Fruit fly (Drosophila melanogaster) whole organism, wandering third instar larva: ENCODE results near the gene Ifrd1.

ENCODE experiments used
- Abd-B ChIP-seq: fragments of >200 bp; optimal IDR thresholded peaks from 2 replicates; lab custom pipeline; 2017; ENCODE audit warnings: missing biosample characterization, missing genetic modification characterization
- CG32264 ChIP-seq: fragments of 200-800 bp; sonication (Bioruptor generic); optimal IDR thresholded peaks from 2 replicates; lab custom pipeline; 2016; ENCODE audit warnings: missing biosample characterization, missing genetic modification characterization
- CG9705 ChIP-seq: fragments of 200-800 bp; sonication (Bioruptor generic); optimal IDR thresholded peaks from 2 replicates; lab custom pipeline; 2018; ENCODE audit warnings: missing biosample characterization, mild to moderate bottlenecking, missing genetic modification characterization
- CrebA ChIP-seq: fragments of 200-800 bp; sonication (Bioruptor generic); optimal IDR thresholded peaks from 2 replicates; lab custom pipeline; 2016; ENCODE audit warnings: missing biosample characterization, mild to moderate bottlenecking, missing genetic modification characterization, borderline replicate concordance
- Dfd ChIP-seq: fragments of >200 bp; optimal IDR thresholded peaks from 2 replicates; lab custom pipeline; 2017; ENCODE audit warnings: missing biosample characterization, missing genetic modification characterization
- Dif ChIP-seq: fragments of 200-275, 200-300 bp; sonication (Bioruptor generic); optimal IDR thresholded peaks from 2 replicates; lab custom pipeline; 2018; ENCODE audit warnings: missing biosample characterization, missing genetic modification characterization; ENCODE audit not compliant: partially characterized antibody
- GATAd ChIP-seq: sonication (Bioruptor generic); optimal IDR thresholded peaks from 2 replicates; lab custom pipeline; 2016; ENCODE audit warnings: missing biosample characterization, missing genetic modification characterization
- HLH106 ChIP-seq: fragments of 200-800 bp; optimal IDR thresholded peaks from 3 replicates; lab custom pipeline; 2019; ENCODE audit warnings: missing biosample characterization, mild to moderate bottlenecking, missing genetic modification characterization, moderate library complexity
- Hnf4 ChIP-seq: fragments of 200-800 bp; sonication (Bioruptor generic); optimal IDR thresholded peaks from 2 replicates; lab custom pipeline; 2016; ENCODE audit warnings: missing biosample characterization, mild to moderate bottlenecking, missing genetic modification characterization
- Hr78 ChIP-seq: fragments of >200 bp; optimal IDR thresholded peaks from 2 replicates; lab custom pipeline; 2017; ENCODE audit warnings: missing biosample characterization, missing genetic modification characterization
- Hr83 ChIP-seq: fragments of 200-300 bp; sonication (Bioruptor generic); optimal IDR thresholded peaks from 2 replicates; lab custom pipeline; 2016; ENCODE audit warnings: missing biosample characterization, mild to moderate bottlenecking, missing genetic modification characterization, moderate library complexity; ENCODE audit not compliant: poor library complexity, severe bottlenecking
- Jra ChIP-seq: sonication (Bioruptor generic); optimal IDR thresholded peaks from 2 replicates; lab custom pipeline; 2016; ENCODE audit warnings: missing biosample characterization, missing genetic modification characterization
- Mio ChIP-seq: sonication (Bioruptor generic); optimal IDR thresholded peaks from 2 replicates; lab custom pipeline; 2016; ENCODE audit warnings: missing biosample characterization, missing genetic modification characterization
- Myc ChIP-seq: fragments of >200 bp; optimal IDR thresholded peaks from 2 replicates; lab custom pipeline; 2017
- N ChIP-seq: fragments of >200 bp; optimal IDR thresholded peaks from 2 replicates; lab custom pipeline; 2018; ENCODE audit warnings: missing biosample characterization, missing external identifiers, missing genetic modification characterization
- OdsH ChIP-seq: fragments of 200-800 bp; sonication (Bioruptor generic); optimal IDR thresholded peaks from 2 replicates; lab custom pipeline; 2016; ENCODE audit warnings: missing biosample characterization, mild to moderate bottlenecking, missing genetic modification characterization
- Rel ChIP-seq, 2 experiments: fragments of 200-800 bp; sonication (Bioruptor generic) in 1 of 2; optimal IDR thresholded peaks; 2 replicates in 1 of 2; 3 replicates in 1 of 2; lab custom pipeline; 2016 to 2019; ENCODE audit warnings: mild to moderate bottlenecking in 2 of 2, missing biosample characterization in 2 of 2, missing genetic modification characterization in 2 of 2, moderate library complexity in 1 of 2
- Sp1 ChIP-seq: fragments of 200-800 bp; sonication (Bioruptor generic); optimal IDR thresholded peaks from 3 replicates; lab custom pipeline; 2019; ENCODE audit warnings: missing biosample characterization, mild to moderate bottlenecking, missing genetic modification characterization, moderate library complexity
- Vsx2 ChIP-seq: fragments of 200-300, 225-300 bp; sonication (Bioruptor generic); optimal IDR thresholded peaks from 2 replicates; lab custom pipeline; 2018; ENCODE audit warnings: missing biosample characterization, missing genetic modification characterization; ENCODE audit not compliant: partially characterized antibody
- br ChIP-seq: fragments of 200-800 bp; sonication (Bioruptor generic); optimal IDR thresholded peaks from 2 replicates; lab custom pipeline; 2016; ENCODE audit warnings: missing biosample characterization, missing genetic modification characterization
- brk ChIP-seq: fragments of 200-800 bp; sonication (Bioruptor generic); optimal IDR thresholded peaks from 2 replicates; lab custom pipeline; 2016; ENCODE audit warnings: missing biosample characterization, mild to moderate bottlenecking, missing genetic modification characterization
- dl ChIP-seq, 2 experiments: fragments of 175-275, 200-275 bp in 1 of 2; fragments of 200-275 bp in 1 of 2; sonication (Bioruptor generic); optimal IDR thresholded peaks; lab custom pipeline; 2018; ENCODE audit warnings: mild to moderate bottlenecking in 2 of 2, missing biosample characterization in 2 of 2, missing genetic modification characterization in 2 of 2, moderate library complexity in 2 of 2; ENCODE audit not compliant: partially characterized antibody in 2 of 2, insufficient read depth in 1 of 2
- dmrt93B ChIP-seq: fragments of 200-800 bp; sonication (Bioruptor generic); optimal IDR thresholded peaks from 2 replicates; lab custom pipeline; 2018; ENCODE audit warnings: missing biosample characterization, mild to moderate bottlenecking, missing genetic modification characterization
- dsf ChIP-seq: sonication (Bioruptor generic); optimal IDR thresholded peaks from 2 replicates; lab custom pipeline; 2016; ENCODE audit warnings: missing biosample characterization, missing genetic modification characterization, borderline replicate concordance
- ey ChIP-seq: fragments of 200-800 bp; sonication (Bioruptor generic); optimal IDR thresholded peaks from 2 replicates; lab custom pipeline; 2016; ENCODE audit warnings: missing biosample characterization, missing genetic modification characterization
- foxo ChIP-seq, 2 experiments: fragments of 200-800 bp; sonication (Bioruptor generic); optimal IDR thresholded peaks; 2 replicates in 1 of 2; 3 replicates in 1 of 2; lab custom pipeline; 2016 to 2017; ENCODE audit warnings: missing biosample characterization in 2 of 2, missing genetic modification characterization in 2 of 2
- fru ChIP-seq: fragments of 200-800 bp; sonication (Bioruptor generic); optimal IDR thresholded peaks from 3 replicates; lab custom pipeline; 2016; ENCODE audit warnings: missing biosample characterization, mild to moderate bottlenecking, missing genetic modification characterization
- h ChIP-seq: fragments of 200-800 bp; sonication (Bioruptor generic); optimal IDR thresholded peaks from 3 replicates; lab custom pipeline; 2016; ENCODE audit warnings: missing biosample characterization, mild to moderate bottlenecking, missing genetic modification characterization
- jim ChIP-seq: fragments of 175-275, 200-325 bp; sonication (Bioruptor generic); optimal IDR thresholded peaks from 2 replicates; lab custom pipeline; 2016; ENCODE audit warnings: missing biosample characterization, mild to moderate bottlenecking, missing genetic modification characterization
- lola ChIP-seq: fragments of >200 bp; optimal IDR thresholded peaks from 2 replicates; lab custom pipeline; 2017; ENCODE audit warnings: missing biosample characterization, missing genetic modification characterization
- pan ChIP-seq: fragments of >200 bp; optimal IDR thresholded peaks from 2 replicates; lab custom pipeline; 2017
- psq ChIP-seq: fragments of 200-800 bp; sonication (Bioruptor generic); optimal IDR thresholded peaks from 3 replicates; lab custom pipeline; 2017; ENCODE audit warnings: missing biosample characterization, mild to moderate bottlenecking, missing genetic modification characterization, moderate library complexity
- rgr ChIP-seq: fragments of 200-800 bp; sonication (Bioruptor generic); optimal IDR thresholded peaks from 3 replicates; lab custom pipeline; 2016; ENCODE audit warnings: missing biosample characterization, mild to moderate bottlenecking, missing genetic modification characterization
- sage ChIP-seq: fragments of 200-800 bp; sonication (Bioruptor generic); optimal IDR thresholded peaks from 2 replicates; lab custom pipeline; 2016; ENCODE audit warnings: missing biosample characterization, mild to moderate bottlenecking, missing genetic modification characterization
- sv ChIP-seq: fragments of 200-800 bp; sonication (Bioruptor generic); optimal IDR thresholded peaks from 3 replicates; lab custom pipeline; 2016; ENCODE audit warnings: missing biosample characterization, missing genetic modification characterization
- tai ChIP-seq: sonication (Bioruptor generic); optimal IDR thresholded peaks from 2 replicates; lab custom pipeline; 2016; ENCODE audit warnings: missing biosample characterization, missing genetic modification characterization
- usp ChIP-seq: fragments of >200 bp; optimal IDR thresholded peaks from 2 replicates; lab custom pipeline; 2017; ENCODE audit warnings: missing biosample characterization, missing genetic modification characterization
- woc ChIP-seq: sonication (Bioruptor generic); optimal IDR thresholded peaks from 2 replicates; lab custom pipeline; 2016; ENCODE audit warnings: missing biosample characterization, mild to moderate bottlenecking, missing genetic modification characterization

The Ifrd1 gene

DNA sequence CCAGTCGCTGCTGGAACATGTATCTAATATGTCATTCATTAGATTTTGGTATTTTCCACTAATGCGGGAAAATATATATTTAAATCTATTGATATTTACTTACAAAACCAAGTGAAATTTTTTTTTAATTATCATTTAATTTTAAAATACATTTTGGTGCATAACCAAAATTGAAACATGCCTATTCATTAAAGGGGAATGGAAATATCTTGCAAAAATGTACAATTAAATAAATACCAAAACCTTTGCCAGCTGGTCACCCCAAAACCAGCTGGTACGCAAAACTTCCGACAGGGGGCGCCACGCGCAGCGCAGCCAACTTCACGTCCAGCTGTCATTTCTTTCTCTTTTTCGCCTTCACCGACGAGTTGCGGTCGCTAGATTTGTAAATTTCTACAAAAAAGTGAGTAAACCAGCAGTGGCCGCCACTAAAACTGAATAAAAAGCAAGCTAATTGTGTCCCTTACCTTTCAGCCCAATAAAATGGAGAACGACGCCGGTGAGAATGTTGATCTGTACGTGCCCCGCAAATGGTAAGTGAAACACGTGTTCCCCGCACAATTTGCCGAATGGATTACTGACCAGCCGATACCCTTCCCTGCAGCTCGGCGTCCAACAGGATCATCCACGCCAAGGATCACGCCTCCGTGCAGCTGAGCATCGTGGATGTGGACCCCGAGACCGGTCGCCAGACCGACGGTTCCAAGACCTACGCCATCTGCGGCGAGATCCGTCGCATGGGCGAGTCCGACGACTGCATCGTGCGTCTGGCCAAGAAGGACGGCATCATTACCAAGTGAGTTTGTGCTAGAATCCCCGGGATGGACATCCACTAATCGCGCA is 18.3 kb downstream of the Ifrd1 start, which contains the start of the genes CG3104 and RpS21:
Gene CG3104, minus strand, starts transcription at position 6 of the 843 bp plus-strand sequence.
Gene RpS21, plus strand, starts transcription at position 298 of the 843 bp plus-strand sequence.
- TF ChIP-seq pan (no peak), rgr (GFP tag; lab: Kevin White, UChicago) (peak; percentile 91), brk (GFP tag; lab: Kevin White, UChicago) (peak; percentile 4), CG9705 (GFP tag; lab: Kevin White, UChicago) (peak; percentile 88), Abd-B (GFP tag; lab: Kevin White, UChicago) (no peak), Dfd (GFP tag; lab: Kevin White, UChicago) (no peak), Hr78 (GFP tag; lab: Kevin White, UChicago) (no peak), usp (no peak), woc (GFP tag; lab: Kevin White, UChicago) (peak; percentile 59), lola (GFP tag; lab: Kevin White, UChicago) (no peak), jim (GFP tag; lab: Kevin White, UChicago) (peak; percentile 25), HLH106 (tag; lab: Kevin White, UChicago) (peak; percentile 82), ey (GFP tag; lab: Kevin White, UChicago) (peak; percentile 73), Hnf4 (GFP tag; lab: Kevin White, UChicago) (peak; percentile 83), GATAd (peak; percentile 51), h (GFP tag; lab: Kevin White, UChicago) (peak; percentile 84), Dif (GFP tag; lab: Kevin White, UChicago) (no peak), dsf (GFP tag; lab: Kevin White, UChicago) (no peak), tai (peak; percentile 38), Sp1 (GFP tag; lab: Kevin White, UChicago) (peak; percentile 84), dmrt93B (peak; percentile 89), psq (GFP tag; lab: Kevin White, UChicago) (peak; percentile 69), OdsH (GFP tag; lab: Kevin White, UChicago) (peak; percentile 73), Hr83 (peak; percentile 87), Myc (lab: Kevin White, UChicago) (peak; percentile 78), sv (GFP tag; lab: Kevin White, UChicago) (peak; percentile 70), Jra (GFP tag; lab: Kevin White, UChicago) (peak; percentile 29), fru (GFP tag; lab: Kevin White, UChicago) (peak; percentile 75), Rel (GFP tag; optimal IDR thresholded peaks at IDR 0.05; lab: Kevin White, UChicago) (no peak), Rel (tag; optimal IDR thresholded peaks at IDR 0.05; lab: Kevin White, UChicago) (peak; percentile 53), Mio (GFP tag; lab: Kevin White, UChicago) (peak; percentile 77), br (GFP tag; lab: Kevin White, UChicago) (peak; percentile 81), N (GFP tag; lab: Kevin White, UChicago) (no peak), CrebA (GFP tag; lab: Kevin White, UChicago) (peak; percentile 4), sage (GFP tag; lab: Kevin White, UChicago) (peak; percentile 52), Vsx2 (GFP tag; lab: Kevin White, UChicago) (no peak), CG32264 (GFP tag; lab: Kevin White, UChicago) (no peak), foxo (GFP tag; optimal IDR thresholded peaks at IDR 0.05; lab: Kevin White, UChicago) (peak in 1 of 2 experiments; percentile 81), dl (GFP tag; optimal IDR thresholded peaks at IDR 0.05; lab: Kevin White, UChicago; ENCODE audit: insufficient read depth in 1 of 2, partially characterized antibody in 2 of 2) (no peak)
